Fruit fly (Drosophila melanogaster) whole organism, embryonic: ENCODE data around the gene foxo.

Experiments
- Adf1 ChIP-seq: fragments of 200-800 bp; sonication (Bioruptor generic); IDR thresholded peaks from 2 replicates; pipeline ENCODE4 v1.3.6; 2022; ENCODE audit warnings: missing biosample characterization, missing genetic modification characterization
- Aef1 ChIP-seq: fragments of 200-800 bp; sonication (Bioruptor generic); IDR thresholded peaks from 3 replicates; pipeline ENCODE4 v1.3.6; 2022; ENCODE audit warnings: missing biosample characterization, missing genetic modification characterization
- Blimp-1 ChIP-seq: fragments of 200-800 bp; sonication (Bioruptor generic); optimal IDR thresholded peaks from 3 replicates; lab custom pipeline; 2018; ENCODE audit warnings: missing biosample characterization, missing genetic modification characterization, mild to moderate bottlenecking, moderate library complexity, missing genetic modification reagents
- CG10543 ChIP-seq: fragments of 200-800 bp; sonication (Bioruptor generic); optimal IDR thresholded peaks from 3 replicates; lab custom pipeline; 2017; ENCODE audit warnings: missing biosample characterization, mild to moderate bottlenecking, missing genetic modification characterization, moderate library complexity
- CG10979 ChIP-seq: fragments of 200-800 bp; sonication (Bioruptor generic); optimal IDR thresholded peaks from 2 replicates; lab custom pipeline; 2018; ENCODE audit warnings: missing biosample characterization, mild to moderate bottlenecking, missing genetic modification characterization, moderate library complexity
- CG12769 ChIP-seq: fragments of 200-800 bp; sonication (Bioruptor generic); optimal IDR thresholded peaks from 2 replicates; lab custom pipeline; 2019; ENCODE audit warnings: missing biosample characterization, mild to moderate bottlenecking, missing genetic modification characterization, moderate library complexity
- CG13287 ChIP-seq: fragments of 200-800 bp; sonication (Bioruptor generic); IDR thresholded peaks from 2 replicates; pipeline ENCODE4 v1.3.6; 2022; ENCODE audit warnings: missing biosample characterization, missing genetic modification characterization; ENCODE audit not compliant: partially characterized antibody
- CG13624 ChIP-seq: fragments of 200-800 bp; sonication (Bioruptor generic); optimal IDR thresholded peaks from 2 replicates; lab custom pipeline; 2016; ENCODE audit warnings: missing biosample characterization, missing genetic modification characterization
- CG1529 ChIP-seq: fragments of 200-800 bp; sonication (Bioruptor generic); optimal IDR thresholded peaks from 3 replicates; lab custom pipeline; 2018; ENCODE audit warnings: missing biosample characterization, missing genetic modification characterization
- CG16779 ChIP-seq: fragments of 200-800 bp; sonication (Bioruptor generic); IDR thresholded peaks from 2 replicates; pipeline ENCODE4 v1.3.6; 2022; ENCODE audit warnings: missing biosample characterization, missing genetic modification characterization
- CG17385 ChIP-seq: fragments of 200-800 bp; sonication (Bioruptor generic); optimal IDR thresholded peaks from 3 replicates; lab custom pipeline; 2018; ENCODE audit warnings: missing biosample characterization, mild to moderate bottlenecking, missing genetic modification characterization
- CG17568 ChIP-seq: fragments of 200-800 bp; sonication (Bioruptor generic); optimal IDR thresholded peaks from 2 replicates; lab custom pipeline; 2018; ENCODE audit warnings: missing biosample characterization, mild to moderate bottlenecking, missing genetic modification characterization, moderate library complexity
- CG17912 ChIP-seq: fragments of 200-800 bp; sonication (Bioruptor generic); optimal IDR thresholded peaks from 2 replicates; lab custom pipeline; 2018; ENCODE audit warnings: missing biosample characterization, mild to moderate bottlenecking, missing genetic modification characterization
- CG1832 ChIP-seq: fragments of 200-800 bp; sonication (Bioruptor generic); optimal IDR thresholded peaks from 2 replicates; lab custom pipeline; 2017; ENCODE audit warnings: missing biosample characterization, mild to moderate bottlenecking, missing genetic modification characterization, inconsistent platforms
- CG34376 ChIP-seq: fragments of 200-800 bp; sonication (Bioruptor generic); optimal IDR thresholded peaks from 2 replicates; lab custom pipeline; 2018; ENCODE audit warnings: missing biosample characterization, mild to moderate bottlenecking, missing genetic modification characterization
- CG8290 ChIP-seq, 3 experiments: fragments of 200-800 bp; sonication (Bioruptor generic); optimal IDR thresholded peaks; 2 replicates each; lab custom pipeline; 2016 to 2019; ENCODE audit warnings: missing biosample characterization in 3 of 3, missing genetic modification characterization in 3 of 3, mild to moderate bottlenecking in 2 of 3, moderate library complexity in 1 of 3
- CG9727 ChIP-seq: fragments of 200-800 bp; sonication (Bioruptor generic); optimal IDR thresholded peaks from 3 replicates; lab custom pipeline; 2017; ENCODE audit warnings: missing biosample characterization, mild to moderate bottlenecking, missing genetic modification characterization
- Drgx ChIP-seq: fragments of 200-800 bp; sonication (Bioruptor generic); IDR thresholded peaks from 2 replicates; pipeline ENCODE4 v1.3.6; 2022; ENCODE audit warnings: missing biosample characterization, missing genetic modification characterization
- Eip74EF ChIP-seq, 2 experiments: fragments of 200-800 bp in 1 of 2; fragments of >200 bp in 1 of 2; sonication (Bioruptor generic) in 1 of 2; optimal IDR thresholded peaks; 2 replicates each; lab custom pipeline; 2017 to 2019; ENCODE audit warnings: missing biosample characterization in 2 of 2, missing genetic modification characterization in 2 of 2, mild to moderate bottlenecking in 1 of 2, moderate library complexity in 1 of 2
- Elba2 ChIP-seq: fragments of 200-800 bp; sonication (Bioruptor generic); optimal IDR thresholded peaks from 3 replicates; lab custom pipeline; 2016; ENCODE audit warnings: missing biosample characterization, missing genetic modification characterization
- HLH54F ChIP-seq: fragments of 200-800 bp; sonication (Bioruptor generic); optimal IDR thresholded peaks from 3 replicates; lab custom pipeline; 2016; ENCODE audit warnings: missing biosample characterization, missing genetic modification characterization
- Hr78 ChIP-seq, 2 experiments: fragments of 200-800 bp in 1 of 2; fragments of >200 bp in 1 of 2; sonication (Bioruptor generic) in 1 of 2; optimal IDR thresholded peaks; 2 replicates each; lab custom pipeline; 2017 to 2019; ENCODE audit warnings: missing biosample characterization in 2 of 2, missing genetic modification characterization in 2 of 2, mild to moderate bottlenecking in 1 of 2, moderate library complexity in 1 of 2
- MESR4 ChIP-seq: fragments of 200-800 bp; sonication (Bioruptor generic); optimal IDR thresholded peaks from 2 replicates; lab custom pipeline; 2018; ENCODE audit warnings: missing biosample characterization, mild to moderate bottlenecking, missing genetic modification characterization, moderate library complexity
- Meics ChIP-seq: fragments of 200-800 bp; sonication (Bioruptor generic); optimal IDR thresholded peaks from 2 replicates; lab custom pipeline; 2017; ENCODE audit warnings: missing biosample characterization, mild to moderate bottlenecking, missing genetic modification characterization
- Ravus ChIP-seq: fragments of 200-800 bp; sonication (Bioruptor generic); IDR thresholded peaks from 2 replicates; pipeline ENCODE4 v1.3.6; 2022; ENCODE audit warnings: missing biosample characterization, missing genetic modification characterization
- Sin3A ChIP-seq: fragments of >200 bp; optimal IDR thresholded peaks from 2 replicates; lab custom pipeline; 2018
- abd-A ChIP-seq: fragments of 200-800 bp; sonication (Bioruptor generic); optimal IDR thresholded peaks from 3 replicates; lab custom pipeline; 2019; ENCODE audit warnings: missing biosample characterization, mild to moderate bottlenecking, missing genetic modification characterization, moderate library complexity
- cato ChIP-seq: fragments of 200-800 bp; sonication (Bioruptor generic); optimal IDR thresholded peaks from 2 replicates; lab custom pipeline; 2016; ENCODE audit warnings: missing biosample characterization, missing genetic modification characterization, borderline replicate concordance
- chinmo ChIP-seq: fragments of 200-800 bp; sonication (Bioruptor generic); IDR thresholded peaks from 4 replicates; pipeline ENCODE4 v1.3.6; 2022; ENCODE audit warnings: missing biosample characterization, missing genetic modification characterization; ENCODE audit not compliant: partially characterized antibody
- crol ChIP-seq: fragments of 200-800 bp; sonication (Bioruptor generic); IDR thresholded peaks from 2 replicates; pipeline ENCODE4 v1.3.6; 2022; ENCODE audit warnings: missing biosample characterization, missing genetic modification characterization
- cwo ChIP-seq: fragments of 200-800 bp; sonication (Bioruptor generic); optimal IDR thresholded peaks from 3 replicates; lab custom pipeline; 2017; ENCODE audit warnings: missing biosample characterization, missing genetic modification characterization, mild to moderate bottlenecking, moderate library complexity, missing genetic modification reagents
- dati ChIP-seq: fragments of 200-800 bp; sonication (Bioruptor generic); IDR thresholded peaks from 2 replicates; pipeline ENCODE4 v1.3.6; 2022; ENCODE audit warnings: missing biosample characterization, missing genetic modification characterization
- ftz-f1 ChIP-seq: fragments of 200-800 bp; sonication (Bioruptor generic); optimal IDR thresholded peaks from 2 replicates; lab custom pipeline; 2016; ENCODE audit warnings: missing biosample characterization, missing genetic modification characterization
- gcm2 ChIP-seq: fragments of 200-800 bp; sonication (Bioruptor generic); optimal IDR thresholded peaks from 2 replicates; lab custom pipeline; 2016; ENCODE audit warnings: missing biosample characterization, missing genetic modification characterization
- insv ChIP-seq, 2 experiments: fragments of 200-800 bp; sonication (Bioruptor generic); optimal IDR thresholded peaks; 3 replicates each; lab custom pipeline; 2016 to 2018; ENCODE audit warnings: missing biosample characterization in 2 of 2, missing genetic modification characterization in 2 of 2
- kni ChIP-seq: fragments of 200-800 bp; sonication (Bioruptor generic); optimal IDR thresholded peaks from 3 replicates; lab custom pipeline; 2017; ENCODE audit warnings: mild to moderate bottlenecking, missing biosample characterization, missing genetic modification reagents, missing genetic modification characterization
- mirr ChIP-seq: fragments of 200-800 bp; sonication (Bioruptor generic); optimal IDR thresholded peaks from 3 replicates; lab custom pipeline; 2018; ENCODE audit warnings: missing biosample characterization, mild to moderate bottlenecking, missing genetic modification characterization
- org-1 ChIP-seq: fragments of 200-800 bp; sonication (Bioruptor generic); optimal IDR thresholded peaks from 2 replicates; lab custom pipeline; 2017; ENCODE audit warnings: missing biosample characterization, missing genetic modification characterization
- pros ChIP-seq: fragments of 200-800 bp; sonication (Bioruptor generic); optimal IDR thresholded peaks from 3 replicates; lab custom pipeline; 2019; ENCODE audit warnings: missing biosample characterization, mild to moderate bottlenecking, missing genetic modification characterization, moderate library complexity
- repo ChIP-seq: fragments of 200-800 bp; sonication (Bioruptor generic); optimal IDR thresholded peaks from 2 replicates; lab custom pipeline; 2016; ENCODE audit warnings: missing biosample characterization, missing genetic modification characterization
- schlank ChIP-seq: fragments of 200-800 bp; sonication (Bioruptor generic); optimal IDR thresholded peaks from 2 replicates; lab custom pipeline; 2018; ENCODE audit warnings: missing biosample characterization, mild to moderate bottlenecking, missing genetic modification characterization
- sd ChIP-seq: fragments of 200-800 bp; sonication (Bioruptor generic); optimal IDR thresholded peaks from 3 replicates; lab custom pipeline; 2018; ENCODE audit warnings: missing biosample characterization, mild to moderate bottlenecking, missing genetic modification characterization, moderate library complexity
- trem ChIP-seq: fragments of 200-800 bp; optimal IDR thresholded peaks from 3 replicates; lab custom pipeline; 2019; ENCODE audit warnings: missing biosample characterization, mild to moderate bottlenecking, missing genetic modification characterization, moderate library complexity
- twi ChIP-seq: fragments of 200-800 bp; optimal IDR thresholded peaks from 2 replicates; lab custom pipeline; 2019; ENCODE audit warnings: missing biosample characterization, mild to moderate bottlenecking, missing genetic modification characterization, moderate library complexity
- vfl ChIP-seq: fragments of 200-800 bp; sonication (Bioruptor generic); optimal IDR thresholded peaks from 2 replicates; lab custom pipeline; 2016; ENCODE audit warnings: missing biosample characterization, missing genetic modification characterization
- vvl ChIP-seq: fragments of 200-800 bp; sonication (Bioruptor generic); IDR thresholded peaks from 2 replicates; pipeline ENCODE4 v1.3.6; 2022; ENCODE audit warnings: missing biosample characterization, missing genetic modification characterization
- yki ChIP-seq: fragments of >200 bp; optimal IDR thresholded peaks from 3 replicates; lab custom pipeline; 2018
- zen ChIP-seq: fragments of 200-800 bp; sonication (Bioruptor generic); optimal IDR thresholded peaks from 3 replicates; lab custom pipeline; 2018; ENCODE audit warnings: missing biosample characterization, mild to moderate bottlenecking, missing genetic modification characterization, moderate library complexity

Gene foxo

DNA sequence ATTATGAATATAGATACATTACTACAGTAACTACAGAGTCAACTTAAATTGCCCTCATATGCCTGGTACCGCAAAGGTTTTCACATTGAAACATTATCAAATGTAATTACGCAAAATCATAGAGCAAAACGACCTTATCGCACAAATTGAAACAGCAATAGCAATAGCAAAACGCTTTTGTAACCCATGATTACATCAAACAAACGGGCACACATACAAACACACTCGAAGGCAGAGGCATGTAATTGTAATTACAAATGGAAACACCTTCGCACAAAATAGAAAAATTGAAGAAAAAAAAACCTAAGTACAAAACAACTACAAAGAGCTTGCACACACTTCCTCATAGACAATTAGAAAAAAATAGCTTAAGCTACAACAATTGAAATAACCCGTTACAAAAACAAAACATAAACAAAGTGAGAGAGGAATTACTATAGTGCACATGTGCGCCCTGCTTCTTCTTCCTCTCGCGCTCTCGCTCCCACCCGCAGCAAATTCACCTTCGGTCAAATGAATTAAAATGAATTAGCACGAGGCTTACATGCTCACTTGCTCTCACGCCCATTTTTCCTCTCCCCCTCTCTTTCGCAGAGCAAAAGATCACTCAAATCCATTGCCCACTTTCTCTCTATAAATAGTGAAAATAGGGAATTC is 36.3 kb upstream of the foxo start:
- no peak for TF ChIP-seq CG10979 (tag; lab: Kevin White, UChicago)
- TF ChIP-seq cato (GFP tag; lab: Kevin White, UChicago) = no peak
- no peak for TF ChIP-seq CG9727 (GFP tag; lab: Kevin White, UChicago)
- peak; percentile 92 for TF ChIP-seq CG17385 (GFP tag; lab: Kevin White, UChicago)
- TF ChIP-seq schlank (tag; lab: Kevin White, UChicago) = no peak
- peak in 1 of 2 experiments; percentile 36 for TF ChIP-seq Hr78 (GFP tag; optimal IDR thresholded peaks at IDR 0.05; lab: Kevin White, UChicago)
- peak; percentile 96 for TF ChIP-seq chinmo (GFP tag; lab: Robert Waterston, UW)
- TF ChIP-seq Aef1 (GFP tag; lab: Robert Waterston, UW) = peak; percentile 24; the same call in 1 of the 3 replicates
- TF ChIP-seq Elba2 (GFP tag; lab: Kevin White, UChicago) = peak; percentile 9
- peak; percentile 31 for TF ChIP-seq CG1832 (GFP tag; lab: Kevin White, UChicago)
- TF ChIP-seq CG17912 (GFP tag; lab: Kevin White, UChicago) = no peak
- peak; percentile 60 for TF ChIP-seq kni (GFP tag; lab: Kevin White, UChicago)
- peak; percentile 78 for TF ChIP-seq ftz-f1
- peak; percentile 28 for TF ChIP-seq zen (tag; lab: Kevin White, UChicago)
- TF ChIP-seq CG12769 = peak; percentile 69
- no peak for TF ChIP-seq insv (GFP tag; optimal IDR thresholded peaks at IDR 0.05; lab: Kevin White, UChicago)
- TF ChIP-seq Blimp-1 = peak; percentile 34
- peak; percentile 1 for TF ChIP-seq CG10543 (GFP tag; lab: Kevin White, UChicago)
- no peak for TF ChIP-seq Ravus (GFP tag; lab: Robert Waterston, UW)
- no peak for TF ChIP-seq dati (GFP tag; lab: Robert Waterston, UW)
- peak; percentile 2 for TF ChIP-seq repo
- TF ChIP-seq CG17568 = no peak
- TF ChIP-seq org-1 (GFP tag; lab: Kevin White, UChicago) = no peak
- TF ChIP-seq CG1529 (GFP tag; lab: Kevin White, UChicago) = no peak
- TF ChIP-seq vvl = 0 out of 2 replicates have a peak, but pooled peaks have one; percentile 8
- TF ChIP-seq Adf1 (GFP tag; lab: Robert Waterston, UW) = peak; percentile 34; the same call in 1 of the 2 replicates
- no peak for TF ChIP-seq Meics (GFP tag; lab: Kevin White, UChicago)
- 0 out of 2 replicates have a peak, but pooled peaks have one; percentile 6 for TF ChIP-seq crol (GFP tag; lab: Robert Waterston, UW)
- no peak for TF ChIP-seq CG8290 (GFP tag; optimal IDR thresholded peaks at IDR 0.05; lab: Kevin White, UChicago)
- TF ChIP-seq CG8290 (tag; optimal IDR thresholded peaks at IDR 0.05; lab: Kevin White, UChicago) = peak in 1 of 2 experiments; percentile 12
- no peak for TF ChIP-seq HLH54F
- TF ChIP-seq yki = no peak
- TF ChIP-seq Eip74EF (GFP tag; optimal IDR thresholded peaks at IDR 0.05; lab: Kevin White, UChicago) = peak in 1 of 2 experiments; percentile 97
- TF ChIP-seq vfl (GFP tag; lab: Kevin White, UChicago) = no peak
- TF ChIP-seq CG13624 = no peak
- no peak for TF ChIP-seq trem (tag; lab: Kevin White, UChicago)
- peak; percentile 16; the same call in 1 of the 2 replicates for TF ChIP-seq CG13287
- TF ChIP-seq twi (tag; lab: Kevin White, UChicago) = peak; percentile 46
- TF ChIP-seq CG34376 (GFP tag; lab: Kevin White, UChicago) = peak; percentile 30
- TF ChIP-seq abd-A (tag; lab: Kevin White, UChicago) = peak; percentile 40
- peak; percentile 9 for TF ChIP-seq cwo
- TF ChIP-seq mirr = peak; percentile 6
- TF ChIP-seq Drgx (GFP tag; lab: Robert Waterston, UW) = 0 out of 2 replicates have a peak, but pooled peaks have one; percentile 18
- peak; percentile 58 for TF ChIP-seq sd
- no peak for TF ChIP-seq pros (GFP tag; lab: Kevin White, UChicago)
- 0 out of 2 replicates have a peak, but pooled peaks have one; percentile 15 for TF ChIP-seq CG16779 (GFP tag; lab: Robert Waterston, UW)
- no peak for TF ChIP-seq gcm2 (GFP tag; lab: Kevin White, UChicago)
- TF ChIP-seq MESR4 = no peak
- no peak for TF ChIP-seq Sin3A
